Worm (Caenorhabditis elegans) whole organism, late embryonic: Measurements from ENCODE around the gene srx-23.

Source experiments
- C08G9.2 ChIP-seq: sonication (generic microtip); optimal IDR thresholded peaks from 2 replicates; lab custom pipeline; 2016; ENCODE audit warnings: mild to moderate bottlenecking, missing genetic modification characterization, moderate library complexity, missing compliant biosample characterization
- F13H6.1 ChIP-seq: sonication (generic microtip); optimal IDR thresholded peaks from 2 replicates; lab custom pipeline; 2016; ENCODE audit warnings: missing genetic modification characterization, missing compliant biosample characterization
- Y22D7AL.16 ChIP-seq: sonication (generic microtip); optimal IDR thresholded peaks from 2 replicates; lab custom pipeline; 2016; ENCODE audit warnings: missing genetic modification characterization, missing compliant biosample characterization
- ama-1 ChIP-seq: fragments of 150-350 bp; optimal IDR thresholded peaks from 2 replicates; lab custom pipeline; 2014
- ceh-22 ChIP-seq: sonication (generic microtip); optimal IDR thresholded peaks from 2 replicates; lab custom pipeline; 2017; ENCODE audit warnings: missing biosample characterization, missing genetic modification characterization
- ceh-34 ChIP-seq: sonication (generic microtip); optimal IDR thresholded peaks from 2 replicates; lab custom pipeline; 2016; ENCODE audit warnings: mild to moderate bottlenecking, missing genetic modification characterization, missing compliant biosample characterization
- ceh-48 ChIP-seq: sonication (generic microtip); optimal IDR thresholded peaks from 2 replicates; lab custom pipeline; 2016; ENCODE audit warnings: missing genetic modification characterization, inconsistent platforms, missing compliant biosample characterization
- che-1 ChIP-seq: sonication (generic microtip); optimal IDR thresholded peaks from 2 replicates; lab custom pipeline; 2016; ENCODE audit warnings: mild to moderate bottlenecking, missing genetic modification characterization, missing compliant biosample characterization
- dve-1 ChIP-seq: sonication (generic microtip); optimal IDR thresholded peaks from 2 replicates; lab custom pipeline; 2017; ENCODE audit warnings: antibody characterized with exemption, mild to moderate bottlenecking, missing genetic modification characterization, missing compliant biosample characterization
- elt-4 ChIP-seq: sonication (generic microtip); optimal IDR thresholded peaks from 2 replicates; lab custom pipeline; 2016; ENCODE audit warnings: missing genetic modification characterization, missing compliant biosample characterization
- ets-4 ChIP-seq: sonication (generic microtip); optimal IDR thresholded peaks from 2 replicates; lab custom pipeline; 2016; ENCODE audit warnings: missing genetic modification characterization, missing compliant biosample characterization
- fkh-6 ChIP-seq: sonication (generic microtip); optimal IDR thresholded peaks from 2 replicates; lab custom pipeline; 2016; ENCODE audit warnings: missing genetic modification characterization, missing compliant biosample characterization
- gmeb-2 ChIP-seq: sonication (generic microtip); optimal IDR thresholded peaks from 2 replicates; lab custom pipeline; 2016; ENCODE audit warnings: missing genetic modification characterization, inconsistent platforms, missing compliant biosample characterization
- hlh-30 ChIP-seq: sonication (generic microtip); optimal IDR thresholded peaks from 2 replicates; lab custom pipeline; 2017; ENCODE audit warnings: antibody characterized with exemption, missing genetic modification characterization, missing compliant biosample characterization; ENCODE audit not compliant: insufficient read depth
- mec-3 ChIP-seq: sonication (generic microtip); optimal IDR thresholded peaks from 2 replicates; lab custom pipeline; 2016; ENCODE audit warnings: borderline replicate concordance, missing genetic modification characterization, missing compliant biosample characterization
- nfya-1 ChIP-seq: sonication (generic microtip); optimal IDR thresholded peaks from 2 replicates; lab custom pipeline; 2017; ENCODE audit warnings: missing genetic modification characterization, mild to moderate bottlenecking, missing compliant biosample characterization, antibody characterized with exemption, moderate library complexity
- nhr-11 ChIP-seq: fragments of 150-350 bp; optimal IDR thresholded peaks from 2 replicates; lab custom pipeline; 2014; ENCODE audit warnings: missing biosample characterization, missing genetic modification characterization
- nhr-232 ChIP-seq: sonication (generic microtip); optimal IDR thresholded peaks from 2 replicates; lab custom pipeline; 2016; ENCODE audit warnings: missing genetic modification characterization, missing compliant biosample characterization
- npax-4 ChIP-seq: sonication (generic microtip); optimal IDR thresholded peaks from 2 replicates; lab custom pipeline; 2016; ENCODE audit warnings: missing genetic modification characterization, missing compliant biosample characterization
- odd-2 ChIP-seq: sonication (generic microtip); optimal IDR thresholded peaks from 2 replicates; lab custom pipeline; 2017; ENCODE audit warnings: antibody characterized with exemption, mild to moderate bottlenecking, missing genetic modification characterization, missing compliant biosample characterization
- pha-2 ChIP-seq: sonication (generic microtip); optimal IDR thresholded peaks from 2 replicates; lab custom pipeline; 2017; ENCODE audit warnings: mild to moderate bottlenecking, missing genetic modification characterization, missing compliant biosample characterization
- pha-4 ChIP-seq: fragments of 150-350 bp; optimal IDR thresholded peaks from 2 replicates; lab custom pipeline; 2018; ENCODE audit warnings: missing biosample characterization, missing genetic modification reagents, missing genetic modification characterization
- pqm-1 ChIP-seq: sonication (generic microtip); optimal IDR thresholded peaks from 2 replicates; lab custom pipeline; 2016; ENCODE audit warnings: missing genetic modification characterization, missing compliant biosample characterization
- pros-1 ChIP-seq: fragments of 150-350 bp; optimal IDR thresholded peaks from 2 replicates; lab custom pipeline; 2014; ENCODE audit warnings: missing biosample characterization, missing genetic modification reagents, missing genetic modification characterization
- rnt-1 ChIP-seq: sonication (generic microtip); optimal IDR thresholded peaks from 2 replicates; lab custom pipeline; 2016; ENCODE audit warnings: missing genetic modification characterization, missing compliant biosample characterization
- sdc-2 ChIP-seq: sonication (generic microtip); optimal IDR thresholded peaks from 2 replicates; lab custom pipeline; 2016; ENCODE audit warnings: missing genotype, missing genetic modification characterization, missing compliant biosample characterization
- tbx-2 ChIP-seq: sonication (generic microtip); optimal IDR thresholded peaks from 2 replicates; lab custom pipeline; 2016; ENCODE audit warnings: missing genetic modification characterization, missing compliant biosample characterization
- tbx-7 ChIP-seq: sonication (generic microtip); optimal IDR thresholded peaks from 2 replicates; lab custom pipeline; 2016; ENCODE audit warnings: missing genotype, missing genetic modification characterization, missing compliant biosample characterization
- ttx-3 ChIP-seq: sonication (generic microtip); optimal IDR thresholded peaks from 2 replicates; lab custom pipeline; 2016; ENCODE audit warnings: missing genetic modification reagents, missing genetic modification characterization, missing compliant biosample characterization
- unc-55 ChIP-seq: sonication (generic microtip); optimal IDR thresholded peaks from 2 replicates; lab custom pipeline; 2017; ENCODE audit warnings: missing biosample characterization, missing genetic modification reagents, missing genetic modification characterization
- unc-86 ChIP-seq: sonication (generic microtip); optimal IDR thresholded peaks from 2 replicates; lab custom pipeline; 2016; ENCODE audit warnings: missing genetic modification characterization, missing compliant biosample characterization
- zip-5 ChIP-seq: sonication (generic microtip); optimal IDR thresholded peaks from 2 replicates; lab custom pipeline; 2016; ENCODE audit warnings: missing genetic modification characterization, missing compliant biosample characterization

srx-23 gene

ce11 chrV:682031-682430 is at the start of gene srx-23:
Gene srx-23, plus strand, starts transcription at chrV:682331.
- TF ChIP-seq ets-4 (tag; lab: Kevin White, UChicago) (no peak), ceh-48 (no peak), elt-4 (tag; lab: Kevin White, UChicago) (no peak), unc-55 (GFP tag; lab: Kevin White, UChicago) (no peak), gmeb-2 (tag; lab: Kevin White, UChicago) (no peak), odd-2 (tag; lab: Kevin White, UChicago) (no peak), zip-5 (no peak), ama-1 (lab: Kevin White, UChicago) (no peak), tbx-7 (tag; lab: Kevin White, UChicago) (no peak), ceh-34 (tag; lab: Kevin White, UChicago) (no peak), pros-1 (tag; lab: Kevin White, UChicago) (no peak), npax-4 (no peak), rnt-1 (tag; lab: Kevin White, UChicago) (no peak)

ce11 chrV:634855-635254 is 47.3 kb upstream of the srx-23 start, which contains the start of gene F48G7.10:
Gene F48G7.10, minus strand, starts transcription at chrV:634955.
- TF ChIP-seq F13H6.1 (tag; lab: Kevin White, UChicago): no peak
- TF ChIP-seq ttx-3: no peak
- no peak for TF ChIP-seq sdc-2 (tag; lab: Kevin White, UChicago)

- no peak for TF ChIP-seq mec-3
- no peak for TF ChIP-seq ceh-48
- TF ChIP-seq ceh-22 (tag; lab: Kevin White, UChicago): no peak
- peak; percentile 28 for TF ChIP-seq hlh-30 (tag; lab: Kevin White, UChicago)
Observed at ce11 chrV:635630-636029, 46.5 kb upstream of the srx-23 start.

ce11 chrV:636281-636680 is 45.9 kb upstream of the srx-23 start, which contains the start of gene pals-31:
Gene pals-31, plus strand, starts transcription at chrV:636581.
- TF ChIP-seq pha-2 (tag; lab: Kevin White, UChicago) (no peak), ttx-3 (no peak), pros-1 (tag; lab: Kevin White, UChicago) (no peak), fkh-6 (tag; lab: Kevin White, UChicago) (no peak)
- TF ChIP-seq, all 69 proteins: peak for 0

ce11 chrV:638328-638727 is 43.8 kb upstream of the srx-23 start, which contains the start of gene srj-37:
Gene srj-37, plus strand, starts transcription at chrV:638628.
- TF ChIP-seq che-1 (tag; lab: Kevin White, UChicago) (no peak), unc-86 (tag; lab: Kevin White, UChicago) (no peak), zip-5 (no peak), Y22D7AL.16 (no peak), elt-4 (tag; lab: Kevin White, UChicago) (no peak), nfya-1 (tag; lab: Kevin White, UChicago) (no peak), rnt-1 (tag; lab: Kevin White, UChicago) (no peak), dve-1 (tag; lab: Kevin White, UChicago) (no peak), pqm-1 (tag; lab: Kevin White, UChicago) (no peak), nhr-11 (tag; lab: Kevin White, UChicago) (no peak), C08G9.2 (tag; lab: Kevin White, UChicago) (no peak), pha-4 (tag; lab: Kevin White, UChicago) (no peak), nhr-232 (tag; lab: Kevin White, UChicago) (no peak)

ce11 chrV:642750-643149 is 39.4 kb upstream of the srx-23 start, which contains the start of gene nhr-190:
Gene nhr-190, minus strand, starts transcription at chrV:642924.
- peak; percentile 18 for TF ChIP-seq nfya-1 (tag; lab: Kevin White, UChicago)
- TF ChIP-seq tbx-2 (tag; lab: Kevin White, UChicago): no peak
- TF ChIP-seq hlh-30 (tag; lab: Kevin White, UChicago): peak; percentile 29
